Fruit fly (Drosophila melanogaster) Kc167 (cell line): ENCODE measurements around the gene CG10343.

Source experiments
- Myc ChIP-seq: fragments of >200 bp; optimal IDR thresholded peaks from 2 replicates; lab custom pipeline; 2017; ENCODE audit warnings: missing external identifiers
- Sin3A ChIP-seq: fragments of >200 bp; optimal IDR thresholded peaks from 2 replicates; lab custom pipeline; 2018; ENCODE audit warnings: missing external identifiers
- h ChIP-seq: fragments of >200 bp; optimal IDR thresholded peaks from 3 replicates; lab custom pipeline; 2018; ENCODE audit warnings: missing external identifiers
- ttk ChIP-seq: sonication (Bioruptor generic); optimal IDR thresholded peaks from 2 replicates; lab custom pipeline; 2017; ENCODE audit warnings: missing external identifiers

DNA sequence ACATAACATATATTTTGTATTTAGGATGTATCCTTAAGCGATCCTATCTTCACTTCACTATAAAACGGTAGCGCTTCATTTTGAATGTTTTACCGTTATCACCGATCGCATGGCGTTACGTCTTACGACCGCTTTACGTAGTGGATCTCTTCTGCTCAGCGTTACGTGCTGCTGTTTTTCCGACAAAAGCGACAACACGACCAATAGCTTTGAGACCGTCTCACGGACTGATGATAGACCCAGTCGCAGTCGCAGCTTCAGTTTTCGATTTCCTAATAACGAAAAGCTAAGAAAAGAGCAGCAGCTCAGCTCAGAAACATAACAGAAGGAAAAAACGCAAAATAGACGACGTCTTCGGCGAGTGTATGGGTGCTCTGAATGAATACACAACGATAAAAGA lies 29.0 kb downstream of the CG10343 start, which contains the start of gene CG10348:
- no peak for TF ChIP-seq h (lab: Kevin White, UChicago)
- TF ChIP-seq ttk = no peak
- TF ChIP-seq Sin3A (lab: Kevin White, UChicago) = no peak
- TF ChIP-seq Myc (lab: Kevin White, UChicago) = no peak
